Worm (Caenorhabditis elegans): Measurements from ENCODE around the gene col-33.
A peak's percentile ranks its signal among the peaks of the same experiment; 100 is the strongest.

Gene col-33

DNA sequence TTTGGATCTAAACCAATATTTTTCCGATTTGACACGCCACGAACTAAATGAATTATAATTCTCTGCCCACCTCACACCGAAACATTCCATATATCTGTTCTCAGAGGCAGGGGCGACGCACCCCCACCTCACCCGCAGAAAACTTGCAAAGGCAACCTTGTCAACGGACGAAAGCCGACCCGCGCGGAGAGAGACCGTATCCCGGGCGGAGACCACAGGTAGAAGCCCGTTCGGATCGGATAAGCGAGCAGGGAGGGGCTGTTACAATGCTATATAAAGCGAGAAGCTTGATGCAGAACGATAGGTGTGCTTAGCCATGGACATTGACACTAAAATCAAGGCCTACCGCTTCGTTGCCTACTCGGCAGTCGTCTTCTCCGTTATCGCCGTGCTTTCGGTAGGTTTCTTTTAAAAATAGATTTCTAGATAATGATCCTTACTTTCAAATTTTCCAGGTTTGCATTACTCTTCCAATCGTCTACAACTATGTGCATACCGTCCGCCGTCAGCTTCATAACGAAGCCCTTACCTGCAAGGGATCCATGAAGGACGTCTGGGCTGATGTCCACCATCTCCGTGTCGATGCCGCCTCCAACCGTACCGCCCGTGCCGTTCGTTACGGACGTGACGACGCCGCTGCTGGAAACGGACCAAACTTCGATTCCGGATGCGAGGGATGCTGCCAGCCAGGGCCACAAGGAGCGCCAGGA lies 27.6 kb upstream of the col-33 start, which contains the start of the genes zipt-2.2 and dpy-13:
TSS of gene zipt-2.2 (minus strand) at position 51 of the 710 bp plus-strand sequence.
TSS of gene dpy-13 (plus strand) at position 300 of the 710 bp plus-strand sequence.
- TF ChIP-seq ham-2 (GFP tag; optimal IDR thresholded peaks at IDR 0.05), result peak; percentile 68
- no peak for TF ChIP-seq lin-13 (tag; optimal IDR thresholded peaks at IDR 0.05)

DNA sequence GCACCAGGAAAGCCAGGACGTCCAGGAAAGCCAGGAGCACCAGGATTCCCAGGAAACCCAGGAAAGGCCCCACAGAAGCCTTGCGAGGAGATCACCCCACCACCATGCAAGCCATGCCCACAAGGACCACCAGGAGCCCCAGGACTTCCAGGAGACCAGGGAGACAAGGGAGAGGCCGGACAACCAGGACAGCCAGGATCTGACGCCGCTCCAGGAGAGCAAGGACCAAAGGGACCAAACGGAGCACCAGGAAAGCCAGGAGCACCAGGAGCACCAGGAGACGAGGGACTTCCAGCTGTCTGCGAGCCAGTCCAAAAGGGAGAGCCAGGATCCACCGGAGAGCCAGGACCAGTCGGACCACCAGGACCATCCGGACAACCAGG lies 27.1 kb upstream of the col-33 start:
- TF ChIP-seq ztf-11 (tag; optimal IDR thresholded peaks at IDR 0.05), result no peak
- TF ChIP-seq unc-120 (tag; optimal IDR thresholded peaks at IDR 0.05; ENCODE audit: poor library complexity, severe bottlenecking), result no peak
- TF ChIP-seq tbx-8 (GFP tag; optimal IDR thresholded peaks at IDR 0.05), result no peak

ce11 chrIV:4236671-4237070 lies 26.4 kb upstream of the col-33 start:
- TF ChIP-seq mls-2 (tag; optimal IDR thresholded peaks at IDR 0.05) (no peak), sptf-1 (tag; optimal IDR thresholded peaks at IDR 0.05) (no peak), elt-3 (tag; optimal IDR thresholded peaks at IDR 0.05) (no peak), nhr-28 (tag; optimal IDR thresholded peaks at IDR 0.05) (no peak), ham-2 (GFP tag; optimal IDR thresholded peaks at IDR 0.05) (no peak), mab-5 (tag; optimal IDR thresholded peaks at IDR 0.05) (no peak), tbx-8 (GFP tag; optimal IDR thresholded peaks at IDR 0.05) (no peak), lin-13 (tag; optimal IDR thresholded peaks at IDR 0.05) (no peak), pha-4 (tag; optimal IDR thresholded peaks at IDR 0.05) (no peak), ztf-11 (tag; optimal IDR thresholded peaks at IDR 0.05) (no peak), snpc-4 (tag; optimal IDR thresholded peaks at IDR 0.05) (no peak), cnd-1 (tag; optimal IDR thresholded peaks at IDR 0.05) (no peak), unc-120 (tag; optimal IDR thresholded peaks at IDR 0.05; ENCODE audit: poor library complexity, severe bottlenecking) (no peak), lin-32 (GFP tag; optimal IDR thresholded peaks at IDR 0.05) (no peak), ceh-39 (tag; optimal IDR thresholded peaks at IDR 0.05) (no peak), unc-62 (GFP tag; optimal IDR thresholded peaks at IDR 0.05) (no peak), nhr-237 (tag; optimal IDR thresholded peaks at IDR 0.05) (no peak)

DNA sequence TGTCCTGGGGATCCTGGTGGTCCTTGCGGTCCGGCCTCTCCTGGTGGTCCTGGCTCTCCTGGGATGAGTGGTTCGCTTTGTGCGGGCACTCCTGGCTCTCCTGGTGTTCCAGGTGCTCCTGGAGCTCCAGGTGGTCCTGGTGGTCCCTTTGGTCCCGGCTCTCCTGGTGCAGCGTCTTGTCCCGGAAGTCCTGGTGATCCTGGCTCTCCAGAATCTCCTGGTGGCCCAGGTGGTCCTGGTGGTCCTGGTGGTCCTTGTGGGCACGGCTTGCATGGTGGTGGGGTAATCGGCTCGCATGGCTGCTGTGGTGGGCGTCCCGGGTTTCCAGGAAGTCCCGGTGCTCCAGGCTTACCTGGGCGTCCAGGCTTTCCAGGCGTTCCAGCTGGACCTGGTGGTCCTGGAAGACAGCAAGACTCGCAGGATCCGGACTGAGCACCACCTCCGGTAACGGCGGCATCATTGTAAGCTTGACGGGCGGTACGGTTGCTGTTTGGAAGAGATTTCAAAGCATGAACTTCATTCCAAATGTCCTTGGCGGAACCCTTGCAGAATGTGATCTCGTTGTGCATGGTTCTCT lies 19.2 kb upstream of the col-33 start:
- no peak for TF ChIP-seq unc-39 (tag; optimal IDR thresholded peaks at IDR 0.05)
- no peak for TF ChIP-seq unc-62 (GFP tag; optimal IDR thresholded peaks at IDR 0.05)
- TF ChIP-seq elt-3 (tag; optimal IDR thresholded peaks at IDR 0.05), result no peak
- no peak for TF ChIP-seq sptf-1 (tag; optimal IDR thresholded peaks at IDR 0.05)
- TF ChIP-seq elt-1 (tag; optimal IDR thresholded peaks at IDR 0.05; ENCODE audit: borderline replicate concordance, insufficient read depth), result no peak
- TF ChIP-seq ham-2 (GFP tag; optimal IDR thresholded peaks at IDR 0.05), result no peak
- no peak for TF ChIP-seq sem-2 (GFP tag; optimal IDR thresholded peaks at IDR 0.05)
- TF ChIP-seq lsy-2 (tag; optimal IDR thresholded peaks at IDR 0.05), result no peak
- TF ChIP-seq drap-1 (GFP tag; optimal IDR thresholded peaks at IDR 0.05), result no peak
- no peak for TF ChIP-seq ztf-11 (tag; optimal IDR thresholded peaks at IDR 0.05)
- no peak for TF ChIP-seq mls-2 (tag; optimal IDR thresholded peaks at IDR 0.05)
- TF ChIP-seq flh-1 (GFP tag; optimal IDR thresholded peaks at IDR 0.05), result no peak

- TF ChIP-seq elt-1 (tag; optimal IDR thresholded peaks at IDR 0.05; ENCODE audit: borderline replicate concordance, insufficient read depth), result no peak
- TF ChIP-seq snpc-4 (tag; optimal IDR thresholded peaks at IDR 0.05), result no peak
- TF ChIP-seq ham-2 (GFP tag; optimal IDR thresholded peaks at IDR 0.05), result no peak
These were observed 18.6 kb upstream of the col-33 start, which contains the start of gene col-34 for ce11 chrIV:4244510-4244909. TSS of gene col-34 (minus strand) at chrIV:4244610.

DNA sequence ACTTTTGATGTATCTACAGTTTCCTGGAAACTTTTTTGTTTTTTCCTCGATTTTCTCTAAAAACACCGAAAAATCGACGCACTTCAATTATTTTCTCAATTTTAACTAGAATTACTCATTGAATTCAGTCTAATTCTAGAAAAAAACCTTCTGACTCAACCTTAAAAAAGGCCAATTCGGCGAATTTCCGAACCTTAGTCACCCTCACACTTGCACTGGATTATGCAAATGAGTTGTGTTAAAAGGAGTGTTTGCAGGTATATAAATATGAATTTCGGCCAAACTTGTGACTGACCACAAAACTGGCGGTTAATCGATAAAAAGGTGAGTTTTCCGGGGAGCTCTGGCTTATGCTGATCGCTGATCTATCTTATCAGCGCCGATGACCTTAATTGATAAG lies 16.6 kb upstream of the col-33 start, which contains the start of gene ttr-20:
TSS of gene ttr-20 (plus strand) at position 301 of the 400 bp plus-strand sequence.
- no peak for TF ChIP-seq drap-1 (GFP tag; optimal IDR thresholded peaks at IDR 0.05)
- no peak for TF ChIP-seq mep-1 (tag; optimal IDR thresholded peaks at IDR 0.05)
- TF ChIP-seq lsy-2 (tag; optimal IDR thresholded peaks at IDR 0.05), result no peak
- TF ChIP-seq unc-39 (tag; optimal IDR thresholded peaks at IDR 0.05), result no peak
- TF ChIP-seq bed-3 (GFP tag; optimal IDR thresholded peaks at IDR 0.05), result no peak
- TF ChIP-seq lin-32 (GFP tag; optimal IDR thresholded peaks at IDR 0.05), result no peak
- TF ChIP-seq ceh-39 (tag; optimal IDR thresholded peaks at IDR 0.05), result no peak
- TF ChIP-seq snpc-4 (tag; optimal IDR thresholded peaks at IDR 0.05), result no peak
